Fruit fly (Drosophila melanogaster) S2 (cell line): ENCODE measurements around the gene capu.

Experiments used
- CG8478 ChIP-seq: fragments of >200 bp; optimal IDR thresholded peaks from 2 replicates; lab custom pipeline; 2018
- CTCF ChIP-seq, 2 experiments: fragments of >200 bp; optimal IDR thresholded peaks; 2 replicates each; lab custom pipeline; 2018

DNA sequence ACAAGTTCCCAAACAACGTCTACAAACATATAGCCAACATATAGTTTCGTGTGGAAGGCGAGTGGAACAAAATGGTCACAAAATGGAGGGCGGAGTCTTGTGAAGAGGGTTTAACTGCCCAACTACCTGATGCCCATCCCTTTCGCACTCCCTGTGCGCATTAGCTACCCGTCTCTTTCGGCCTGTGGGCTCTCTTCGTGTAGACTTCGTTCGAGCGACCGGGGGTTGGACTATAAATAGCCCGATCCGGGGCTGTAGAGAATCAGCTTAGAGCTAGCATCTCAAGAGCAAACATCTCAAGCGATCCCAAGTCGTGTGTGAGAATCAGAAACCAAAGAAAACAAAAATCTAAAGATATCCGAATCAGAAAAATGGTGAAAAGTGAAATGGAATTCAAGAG, 77.2 kb downstream of the capu start, which contains the start of gene slp1:
- TF ChIP-seq CG8478 (lab: Kevin White, UChicago) (no peak), CTCF (optimal IDR thresholded peaks at IDR 0.05; lab: Kevin White, UChicago) (no peak)
